Worm (Caenorhabditis elegans): ENCODE measurements around the gene rab-14.

- TF ChIP-seq lin-39 (tag; optimal IDR thresholded peaks at IDR 0.05), result no peak
- TF ChIP-seq mes-2 (tag; optimal IDR thresholded peaks at IDR 0.05; ENCODE audit: poor library complexity, severe bottlenecking), result no peak
Observed at ce11 chrX:15594019-15594418, 12.4 kb downstream of the rab-14 start.
